Worm (Caenorhabditis elegans): ENCODE data around the gene sdz-5.

DNA sequence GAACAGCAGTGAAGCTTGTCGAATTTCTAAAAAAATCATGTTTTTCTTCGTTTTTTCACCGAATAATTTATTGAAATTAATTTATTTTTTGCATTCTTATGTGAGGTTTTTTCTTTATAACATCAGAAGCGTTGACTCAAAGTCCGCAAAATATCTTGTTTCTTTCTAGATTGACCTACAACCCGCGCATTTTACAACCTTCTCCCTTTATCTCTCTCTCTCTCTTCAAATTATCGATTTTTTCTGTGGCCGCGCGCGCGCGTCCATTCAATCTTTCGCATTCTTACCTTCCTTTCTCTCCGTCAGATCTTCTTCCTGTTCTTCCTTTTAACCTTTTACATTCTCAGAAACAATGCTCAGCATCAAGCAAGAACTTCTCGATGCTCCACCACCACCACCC lies 3.0 kb upstream of the sdz-5 start, which contains the start of gene lido-12:
- TF ChIP-seq athp-1 (tag; optimal IDR thresholded peaks at IDR 0.05), result no peak
- no peak for TF ChIP-seq C06A6.2 (GFP tag; conservative IDR thresholded peaks at IDR 0.05)
- TF ChIP-seq ceh-58 (GFP tag; IDR thresholded peaks at IDR 0.05), result no peak
- TF ChIP-seq C17E4.6 (GFP tag; IDR thresholded peaks at IDR 0.05), result no peak
- TF ChIP-seq attf-5 (GFP tag; optimal IDR thresholded peaks at IDR 0.05), result no peak
- TF ChIP-seq somi-1 (GFP tag; optimal IDR thresholded peaks at IDR 0.05), result no peak
- no peak for TF ChIP-seq nfya-1 (tag; optimal IDR thresholded peaks at IDR 0.05; ENCODE audit: borderline replicate concordance, insufficient read depth)
- no peak for TF ChIP-seq ama-1 (optimal IDR thresholded peaks at IDR 0.05)
- TF ChIP-seq ama-1 (GFP tag; optimal IDR thresholded peaks at IDR 0.05), result no peak
- no peak for TF ChIP-seq chd-7 (tag; optimal IDR thresholded peaks at IDR 0.05)
